In genomic region chr3R:11822266-11822665, dm6 we compare ENCODE assay signal across 1 fruit fly cellular context.
TF ChIP-seq lines count a peak whose summit lies in the region.

Gene Kyat, minus strand, starts transcription at chr3R:11822493.

TF ChIP-seq in whole organism, embryonic, 481 proteins besides CTCF, POLR2A, EP300 and RAD21 (continued from another document):
- peak; percentile 95 for TF ChIP-seq E2f2 (GFP tag; IDR thresholded peaks at IDR 0.05; lab: Robert Waterston, UW)
- TF ChIP-seq ac (GFP tag; optimal IDR thresholded peaks at IDR 0.05; lab: Kevin White, UChicago), result no peak
- no peak for TF ChIP-seq CG13123 (GFP tag; optimal IDR thresholded peaks at IDR 0.05; lab: Kevin White, UChicago)
- TF ChIP-seq nmo (GFP tag; optimal IDR thresholded peaks at IDR 0.05; lab: Kevin White, UChicago), result peak; percentile 33
- no peak for TF ChIP-seq zf30C (GFP tag; optimal IDR thresholded peaks at IDR 0.05; lab: Kevin White, UChicago)
- TF ChIP-seq CG1603 (tag; optimal IDR thresholded peaks at IDR 0.05; lab: Kevin White, UChicago), result peak; percentile 78
- TF ChIP-seq unc-4 (GFP tag; IDR thresholded peaks at IDR 0.05; lab: Robert Waterston, UW; ENCODE audit: partially characterized antibody), result peak; percentile 98
- TF ChIP-seq nerfin-2 (GFP tag; IDR thresholded peaks at IDR 0.05; lab: Robert Waterston, UW; ENCODE audit: partially characterized antibody), result peak; percentile 95
- TF ChIP-seq zen (tag; optimal IDR thresholded peaks at IDR 0.05; lab: Kevin White, UChicago), result peak; percentile 13
- no peak for TF ChIP-seq Chrac-16 (GFP tag; optimal IDR thresholded peaks at IDR 0.05; lab: Kevin White, UChicago)
- peak; percentile 67 for TF ChIP-seq MBD-R2 (GFP tag; IDR thresholded peaks at IDR 0.05; lab: Robert Waterston, UW)
- TF ChIP-seq ftz-f1 (GFP tag; optimal IDR thresholded peaks at IDR 0.05; lab: Kevin White, UChicago), result peak; percentile 88
- peak; percentile 30 for TF ChIP-seq phol (tag; optimal IDR thresholded peaks at IDR 0.05; lab: Kevin White, UChicago)
- peak; percentile 95 for TF ChIP-seq ato (GFP tag; IDR thresholded peaks at IDR 0.05; lab: Robert Waterston, UW; ENCODE audit: partially characterized antibody)
- TF ChIP-seq inv (GFP tag; IDR thresholded peaks at IDR 0.05; lab: Robert Waterston, UW; ENCODE audit: partially characterized antibody), result peak; percentile 96
- peak; percentile 83 for TF ChIP-seq CG3995 (GFP tag; optimal IDR thresholded peaks at IDR 0.05; lab: Kevin White, UChicago)
- peak; percentile 2 to 17 for TF ChIP-seq dpn (GFP tag; optimal IDR thresholded peaks at IDR 0.05; lab: Kevin White, UChicago)
- TF ChIP-seq lbe (GFP tag; optimal IDR thresholded peaks at IDR 0.05; lab: Kevin White, UChicago), result peak; percentile 7
- TF ChIP-seq Nf-YB (GFP tag; optimal IDR thresholded peaks at IDR 0.05; lab: Kevin White, UChicago), result no peak
- peak; percentile 28 for TF ChIP-seq lilli (GFP tag; optimal IDR thresholded peaks at IDR 0.05; lab: Kevin White, UChicago)
- peak; percentile 80 for TF ChIP-seq CG10267 (tag; optimal IDR thresholded peaks at IDR 0.05; lab: Kevin White, UChicago)
- TF ChIP-seq lola (GFP tag; optimal IDR thresholded peaks at IDR 0.05; lab: Kevin White, UChicago), result peak in 1 of 3 experiments; percentile 7
- TF ChIP-seq trem (tag; optimal IDR thresholded peaks at IDR 0.05; lab: Kevin White, UChicago), result peak; percentile 64
- peak; percentile 90 for TF ChIP-seq pzg (GFP tag; optimal IDR thresholded peaks at IDR 0.05; lab: Kevin White, UChicago)
- TF ChIP-seq knrl (GFP tag; IDR thresholded peaks at IDR 0.05; lab: Robert Waterston, UW; ENCODE audit: partially characterized antibody), result peak; percentile 95
- TF ChIP-seq crp (GFP tag; optimal IDR thresholded peaks at IDR 0.05; lab: Kevin White, UChicago), result peak in 1 of 2 experiments; percentile 55
- peak; percentile 91 for TF ChIP-seq CG2129 (GFP tag; IDR thresholded peaks at IDR 0.05; lab: Robert Waterston, UW; ENCODE audit: partially characterized antibody)
- TF ChIP-seq gfzf (GFP tag; optimal IDR thresholded peaks at IDR 0.05; lab: Kevin White, UChicago), result peak; percentile 27
- TF ChIP-seq Ets97D (GFP tag; optimal IDR thresholded peaks at IDR 0.05; lab: Kevin White, UChicago), result peak; percentile 64
- peak; percentile 22 for TF ChIP-seq Fer1 (GFP tag; optimal IDR thresholded peaks at IDR 0.05; lab: Kevin White, UChicago)
- peak; percentile 81 for TF ChIP-seq stwl (tag; optimal IDR thresholded peaks at IDR 0.05; lab: Kevin White, UChicago)
- TF ChIP-seq Dp (GFP tag; optimal IDR thresholded peaks at IDR 0.05; lab: Kevin White, UChicago), result peak; percentile 96
- TF ChIP-seq CG2712 (tag; optimal IDR thresholded peaks at IDR 0.05; lab: Kevin White, UChicago), result peak; percentile 42
- TF ChIP-seq Xrp1 (GFP tag; IDR thresholded peaks at IDR 0.05; lab: Robert Waterston, UW), result no peak
- TF ChIP-seq CG10274 (GFP tag; optimal IDR thresholded peaks at IDR 0.05; lab: Kevin White, UChicago), result peak; percentile 54
- TF ChIP-seq CG4730 (GFP tag; IDR thresholded peaks at IDR 0.05; lab: Robert Waterston, UW), result no peak
- TF ChIP-seq aop (GFP tag; IDR thresholded peaks at IDR 0.05; lab: Robert Waterston, UW), result no peak
- TF ChIP-seq Dll (GFP tag; IDR thresholded peaks at IDR 0.05; lab: Robert Waterston, UW; ENCODE audit: partially characterized antibody), result peak; percentile 97
- peak; percentile 14; the same call in 1 of the 2 replicates for TF ChIP-seq Rfx (GFP tag; IDR thresholded peaks at IDR 0.05; lab: Robert Waterston, UW)
- TF ChIP-seq row (GFP tag; IDR thresholded peaks at IDR 0.05; lab: Robert Waterston, UW), result peak; percentile 33; the same call in 2 of the 3 replicates
- peak; percentile 95 for TF ChIP-seq hb (GFP tag; IDR thresholded peaks at IDR 0.05; lab: Robert Waterston, UW; ENCODE audit: partially characterized antibody)
- peak; percentile 38 for TF ChIP-seq CG15601 (tag; optimal IDR thresholded peaks at IDR 0.05; lab: Kevin White, UChicago)
- TF ChIP-seq toy (GFP tag; IDR thresholded peaks at IDR 0.05; lab: Robert Waterston, UW), result no peak
- peak; percentile 41 for TF ChIP-seq CG12391 (tag; optimal IDR thresholded peaks at IDR 0.05; lab: Kevin White, UChicago)
- peak; percentile 75 for TF ChIP-seq CG4617 (GFP tag; optimal IDR thresholded peaks at IDR 0.05; lab: Kevin White, UChicago; ENCODE audit: borderline replicate concordance)
- TF ChIP-seq grn (GFP tag; optimal IDR thresholded peaks at IDR 0.05; lab: Kevin White, UChicago), result no peak
- peak; percentile 96 for TF ChIP-seq Scr (GFP tag; IDR thresholded peaks at IDR 0.05; lab: Robert Waterston, UW; ENCODE audit: partially characterized antibody)
- TF ChIP-seq CG31365 (tag; optimal IDR thresholded peaks at IDR 0.05; lab: Kevin White, UChicago), result no peak
- TF ChIP-seq CG7963 (GFP tag; IDR thresholded peaks at IDR 0.05; lab: Robert Waterston, UW; ENCODE audit: partially characterized antibody), result peak; percentile 97
- peak; percentile 17 for TF ChIP-seq CG4854 (GFP tag; optimal IDR thresholded peaks at IDR 0.05; lab: Kevin White, UChicago)
- 0 out of 2 replicates have a peak, but pooled peaks have one; percentile 32 for TF ChIP-seq vvl (GFP tag; IDR thresholded peaks at IDR 0.05; lab: Robert Waterston, UW)
- no peak for TF ChIP-seq fd64A (GFP tag; optimal IDR thresholded peaks at IDR 0.05; lab: Kevin White, UChicago)
- TF ChIP-seq CG8290 (GFP tag; optimal IDR thresholded peaks at IDR 0.05; lab: Kevin White, UChicago), result no peak
- no peak for TF ChIP-seq CG8290 (tag; optimal IDR thresholded peaks at IDR 0.05; lab: Kevin White, UChicago)
- no peak for TF ChIP-seq Lhr (GFP tag; optimal IDR thresholded peaks at IDR 0.05; lab: Kevin White, UChicago)
- peak; percentile 98 for TF ChIP-seq zen2 (GFP tag; IDR thresholded peaks at IDR 0.05; lab: Robert Waterston, UW; ENCODE audit: partially characterized antibody)
- no peak for TF ChIP-seq zfh1 (GFP tag; IDR thresholded peaks at IDR 0.05; lab: Robert Waterston, UW)
- peak; percentile 27 for TF ChIP-seq MESR4 (GFP tag; optimal IDR thresholded peaks at IDR 0.05; lab: Kevin White, UChicago)
- TF ChIP-seq sd (tag; optimal IDR thresholded peaks at IDR 0.05; lab: Kevin White, UChicago), result no peak
- TF ChIP-seq CG12659 (GFP tag; optimal IDR thresholded peaks at IDR 0.05; lab: Kevin White, UChicago), result peak; percentile 59
- no peak for TF ChIP-seq Elba2 (GFP tag; optimal IDR thresholded peaks at IDR 0.05; lab: Kevin White, UChicago)
- TF ChIP-seq CG7556 (GFP tag; optimal IDR thresholded peaks at IDR 0.05; lab: Kevin White, UChicago), result no peak
- no peak for TF ChIP-seq Mrtf (GFP tag; IDR thresholded peaks at IDR 0.05; lab: Robert Waterston, UW)
- TF ChIP-seq CG17829 (tag; optimal IDR thresholded peaks at IDR 0.05; lab: Kevin White, UChicago), result peak; percentile 43
- TF ChIP-seq CG2120 (GFP tag; optimal IDR thresholded peaks at IDR 0.05; lab: Kevin White, UChicago), result peak; percentile 12
- peak; percentile 96 for TF ChIP-seq CG42726 (GFP tag; IDR thresholded peaks at IDR 0.05; lab: Robert Waterston, UW; ENCODE audit: partially characterized antibody)
- TF ChIP-seq vnd (GFP tag; IDR thresholded peaks at IDR 0.05; lab: Robert Waterston, UW; ENCODE audit: partially characterized antibody), result peak; percentile 96
- no peak for TF ChIP-seq CG4424 (GFP tag; optimal IDR thresholded peaks at IDR 0.05; lab: Kevin White, UChicago)
- peak; percentile 96 for TF ChIP-seq tna (GFP tag; IDR thresholded peaks at IDR 0.05; lab: Robert Waterston, UW; ENCODE audit: partially characterized antibody)
- peak; percentile 29 for TF ChIP-seq cg (GFP tag; optimal IDR thresholded peaks at IDR 0.05; lab: Kevin White, UChicago)
- peak; percentile 55 for TF ChIP-seq Hr3 (GFP tag; optimal IDR thresholded peaks at IDR 0.05; lab: Kevin White, UChicago)
- peak; percentile 97 for TF ChIP-seq Opbp (GFP tag; IDR thresholded peaks at IDR 0.05; lab: Robert Waterston, UW; ENCODE audit: partially characterized antibody)
- TF ChIP-seq Myb (GFP tag; optimal IDR thresholded peaks at IDR 0.05; lab: Kevin White, UChicago), result peak; percentile 62
- no peak for TF ChIP-seq CG11723 (GFP tag; optimal IDR thresholded peaks at IDR 0.05; lab: Kevin White, UChicago)
- TF ChIP-seq CG34422 (GFP tag; IDR thresholded peaks at IDR 0.05; lab: Robert Waterston, UW), result no peak
- peak; percentile 4 for TF ChIP-seq CG33213 (GFP tag; optimal IDR thresholded peaks at IDR 0.05; lab: Kevin White, UChicago)
- TF ChIP-seq bbx (GFP tag; IDR thresholded peaks at IDR 0.05; lab: Robert Waterston, UW; ENCODE audit: partially characterized antibody), result peak; percentile 99
- peak; percentile 99 for TF ChIP-seq CG34224 (GFP tag; IDR thresholded peaks at IDR 0.05; lab: Robert Waterston, UW; ENCODE audit: partially characterized antibody)
- TF ChIP-seq Sry-δ (GFP tag; optimal IDR thresholded peaks at IDR 0.05; lab: Kevin White, UChicago), result peak; percentile 87
- TF ChIP-seq CG5953 (GFP tag; IDR thresholded peaks at IDR 0.05; lab: Robert Waterston, UW), result no peak
- TF ChIP-seq CG16813 (GFP tag; IDR thresholded peaks at IDR 0.05; lab: Robert Waterston, UW; ENCODE audit: partially characterized antibody), result peak; percentile 97
- peak; percentile 33 for TF ChIP-seq CoRest (tag; optimal IDR thresholded peaks at IDR 0.05; lab: Kevin White, UChicago)
- TF ChIP-seq ERR (GFP tag; optimal IDR thresholded peaks at IDR 0.05; lab: Kevin White, UChicago), result peak; percentile 42
- TF ChIP-seq hbn (GFP tag; IDR thresholded peaks at IDR 0.05; lab: Robert Waterston, UW; ENCODE audit: partially characterized antibody), result peak; percentile 99
